Fruit fly (Drosophila melanogaster) whole organism, wandering third instar larva: Measurements from ENCODE around the gene Sirt1.

Experiments used
- Hr78 ChIP-seq: fragments of >200 bp; optimal IDR thresholded peaks from 2 replicates; lab custom pipeline; 2017; ENCODE audit warnings: missing biosample characterization, missing genetic modification characterization
- Jra ChIP-seq: sonication (Bioruptor generic); optimal IDR thresholded peaks from 2 replicates; lab custom pipeline; 2016; ENCODE audit warnings: missing biosample characterization, missing genetic modification characterization
- Myc ChIP-seq: fragments of >200 bp; optimal IDR thresholded peaks from 2 replicates; lab custom pipeline; 2017
- OdsH ChIP-seq: fragments of 200-800 bp; sonication (Bioruptor generic); optimal IDR thresholded peaks from 2 replicates; lab custom pipeline; 2016; ENCODE audit warnings: missing biosample characterization, mild to moderate bottlenecking, missing genetic modification characterization
- Vsx2 ChIP-seq: fragments of 200-300, 225-300 bp; sonication (Bioruptor generic); optimal IDR thresholded peaks from 2 replicates; lab custom pipeline; 2018; ENCODE audit warnings: missing biosample characterization, missing genetic modification characterization; ENCODE audit not compliant: partially characterized antibody
- brk ChIP-seq: fragments of 200-800 bp; sonication (Bioruptor generic); optimal IDR thresholded peaks from 2 replicates; lab custom pipeline; 2016; ENCODE audit warnings: missing biosample characterization, mild to moderate bottlenecking, missing genetic modification characterization
- dsf ChIP-seq: sonication (Bioruptor generic); optimal IDR thresholded peaks from 2 replicates; lab custom pipeline; 2016; ENCODE audit warnings: missing biosample characterization, missing genetic modification characterization, borderline replicate concordance
- ey ChIP-seq: fragments of 200-800 bp; sonication (Bioruptor generic); optimal IDR thresholded peaks from 2 replicates; lab custom pipeline; 2016; ENCODE audit warnings: missing biosample characterization, missing genetic modification characterization
- jim ChIP-seq: fragments of 175-275, 200-325 bp; sonication (Bioruptor generic); optimal IDR thresholded peaks from 2 replicates; lab custom pipeline; 2016; ENCODE audit warnings: missing biosample characterization, mild to moderate bottlenecking, missing genetic modification characterization
- lola ChIP-seq: fragments of >200 bp; optimal IDR thresholded peaks from 2 replicates; lab custom pipeline; 2017; ENCODE audit warnings: missing biosample characterization, missing genetic modification characterization
- pan ChIP-seq: fragments of >200 bp; optimal IDR thresholded peaks from 2 replicates; lab custom pipeline; 2017
- psq ChIP-seq: fragments of 200-800 bp; sonication (Bioruptor generic); optimal IDR thresholded peaks from 3 replicates; lab custom pipeline; 2017; ENCODE audit warnings: missing biosample characterization, mild to moderate bottlenecking, missing genetic modification characterization, moderate library complexity
- sage ChIP-seq: fragments of 200-800 bp; sonication (Bioruptor generic); optimal IDR thresholded peaks from 2 replicates; lab custom pipeline; 2016; ENCODE audit warnings: missing biosample characterization, mild to moderate bottlenecking, missing genetic modification characterization

DNA sequence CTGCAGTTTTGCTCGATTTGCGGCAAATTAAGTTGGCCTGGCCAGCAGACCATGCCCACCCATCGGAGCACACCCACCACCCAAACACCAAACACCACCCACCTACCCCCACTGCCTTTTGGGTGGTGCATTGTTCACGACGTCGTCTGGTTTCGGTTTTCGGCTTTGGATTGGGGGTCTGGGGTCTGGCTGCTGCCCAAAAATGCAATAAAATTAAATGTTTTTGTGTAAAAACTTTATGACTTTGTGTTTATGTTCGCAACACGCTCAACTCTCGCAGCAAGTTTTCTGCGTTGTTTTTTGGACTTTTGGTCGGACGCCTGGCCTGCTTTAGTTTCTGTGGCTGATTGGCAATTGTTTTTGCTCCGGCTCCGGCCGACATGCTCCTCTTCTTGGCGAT lies 48.6 kb upstream of the Sirt1 start:
- TF ChIP-seq ey (GFP tag; lab: Kevin White, UChicago): no peak
- no peak for TF ChIP-seq Vsx2 (GFP tag; lab: Kevin White, UChicago)
- TF ChIP-seq psq: no peak
- no peak for TF ChIP-seq lola (GFP tag; lab: Kevin White, UChicago)
- TF ChIP-seq dsf (GFP tag; lab: Kevin White, UChicago): no peak
- TF ChIP-seq brk (GFP tag; lab: Kevin White, UChicago): no peak
- TF ChIP-seq Jra (GFP tag; lab: Kevin White, UChicago): no peak
- no peak for TF ChIP-seq Hr78
- TF ChIP-seq pan (lab: Kevin White, UChicago): no peak
- TF ChIP-seq OdsH (GFP tag; lab: Kevin White, UChicago): no peak
- TF ChIP-seq jim (GFP tag; lab: Kevin White, UChicago): no peak
- TF ChIP-seq Myc (lab: Kevin White, UChicago): no peak
- TF ChIP-seq sage (GFP tag; lab: Kevin White, UChicago): no peak
